Fruit fly (Drosophila melanogaster) S2 (cell line): ENCODE results near the gene CG2150.

ENCODE experiments used
- CG8478 ChIP-seq: fragments of >200 bp; optimal IDR thresholded peaks from 2 replicates; lab custom pipeline; 2018
- CTCF ChIP-seq, 2 experiments: fragments of >200 bp; optimal IDR thresholded peaks; 2 replicates each; lab custom pipeline; 2018

dm6 chr3R:31717299-31718167, 47.0 kb downstream of the CG2150 start:
- no peak for TF ChIP-seq CTCF (optimal IDR thresholded peaks at IDR 0.05; lab: Kevin White, UChicago)
- TF ChIP-seq CG8478 (lab: Kevin White, UChicago) = no peak
